5 fruit fly cellular contexts compared by ENCODE assay signal in genomic region chr3L:11210517-11210916, dm6.
TF ChIP-seq lines count a peak whose summit lies in the region.

TSS of gene Ube3a (minus strand) at chr3L:11210583.
TSS of gene CG7600 (plus strand) at chr3L:11210786.

TF ChIP-seq in whole organism, adult, 20 proteins besides CTCF, POLR2A, EP300 and RAD21 (continued from another document):
- TF ChIP-seq CG1620 (GFP tag; optimal IDR thresholded peaks at IDR 0.05; lab: Kevin White, UChicago) (peak; percentile 55), kay (GFP tag; lab: Kevin White, UChicago; ENCODE audit: borderline replicate concordance) (peak; percentile 99)

TF ChIP-seq in whole organism, embryonic, 481 proteins besides CTCF, POLR2A, EP300 and RAD21 (continued from another document and continues in another):
- TF ChIP-seq NfI (GFP tag; optimal IDR thresholded peaks at IDR 0.05; lab: Kevin White, UChicago) (peak; percentile 48), Oaz (GFP tag; IDR thresholded peaks at IDR 0.05; lab: Robert Waterston, UW) (no peak), jumu (GFP tag; optimal IDR thresholded peaks at IDR 0.05; lab: Kevin White, UChicago) (peak; percentile 26), org-1 (GFP tag; optimal IDR thresholded peaks at IDR 0.05; lab: Kevin White, UChicago) (no peak), ssp (GFP tag; IDR thresholded peaks at IDR 0.05; lab: Robert Waterston, UW) (peak; percentile 38; the same call in 1 of the 2 replicates), CG6272 (GFP tag; IDR thresholded peaks at IDR 0.05; lab: Robert Waterston, UW) (no peak), CG11723 (GFP tag; optimal IDR thresholded peaks at IDR 0.05; lab: Kevin White, UChicago) (no peak), CG11504 (tag; optimal IDR thresholded peaks at IDR 0.05; lab: Kevin White, UChicago) (peak; percentile 44), CG14050 (GFP tag; IDR thresholded peaks at IDR 0.05; lab: Robert Waterston, UW) (no peak), CG1233 (GFP tag; optimal IDR thresholded peaks at IDR 0.05; lab: Kevin White, UChicago) (no peak), CG14014 (GFP tag; IDR thresholded peaks at IDR 0.05; lab: Robert Waterston, UW) (no peak), pfk (GFP tag; optimal IDR thresholded peaks at IDR 0.05; lab: Kevin White, UChicago) (no peak), pho (GFP tag; optimal IDR thresholded peaks at IDR 0.05; lab: Kevin White, UChicago) (peak; percentile 70), HLHmδ (GFP tag; optimal IDR thresholded peaks at IDR 0.05; lab: Kevin White, UChicago) (no peak), CG4282 (GFP tag; optimal IDR thresholded peaks at IDR 0.05; lab: Kevin White, UChicago) (peak; percentile 23), CG34422 (GFP tag; IDR thresholded peaks at IDR 0.05; lab: Robert Waterston, UW) (no peak), ERR (GFP tag; optimal IDR thresholded peaks at IDR 0.05; lab: Kevin White, UChicago) (no peak), CG16815 (GFP tag; optimal IDR thresholded peaks at IDR 0.05; lab: Kevin White, UChicago) (no peak), ranshi (GFP tag; IDR thresholded peaks at IDR 0.05; lab: Robert Waterston, UW) (no peak), ro (GFP tag; IDR thresholded peaks at IDR 0.05; lab: Robert Waterston, UW) (no peak), Rfx (GFP tag; IDR thresholded peaks at IDR 0.05; lab: Robert Waterston, UW) (peak; percentile 70), CG14965 (GFP tag; optimal IDR thresholded peaks at IDR 0.05; lab: Kevin White, UChicago; ENCODE audit: borderline replicate concordance) (no peak), H2.0 (GFP tag; IDR thresholded peaks at IDR 0.05; lab: Robert Waterston, UW) (no peak), Hmr (GFP tag; optimal IDR thresholded peaks at IDR 0.05; lab: Kevin White, UChicago) (peak; percentile 67), nerfin-1 (tag; optimal IDR thresholded peaks at IDR 0.05; lab: Kevin White, UChicago) (no peak), lbe (GFP tag; optimal IDR thresholded peaks at IDR 0.05; lab: Kevin White, UChicago) (peak; percentile 81), Atf-2 (GFP tag; optimal IDR thresholded peaks at IDR 0.05; lab: Kevin White, UChicago) (peak; percentile 19), sima (GFP tag; optimal IDR thresholded peaks at IDR 0.05; lab: Kevin White, UChicago) (no peak), maf-S (GFP tag; optimal IDR thresholded peaks at IDR 0.05; lab: Kevin White, UChicago) (no peak), pum (GFP tag; optimal IDR thresholded peaks at IDR 0.05; lab: Kevin White, UChicago) (no peak), Lpt (GFP tag; optimal IDR thresholded peaks at IDR 0.05; lab: Kevin White, UChicago) (no peak), CG2712 (tag; optimal IDR thresholded peaks at IDR 0.05; lab: Kevin White, UChicago) (peak; percentile 66), CG9609 (GFP tag; optimal IDR thresholded peaks at IDR 0.05; lab: Kevin White, UChicago) (no peak), Six4 (GFP tag; optimal IDR thresholded peaks at IDR 0.05; lab: Kevin White, UChicago) (peak; percentile 22)

TF ChIP-seq in whole organism, prepupa, 60 proteins besides CTCF, POLR2A, EP300 and RAD21 (continued from another document):
- TF ChIP-seq ss (GFP tag; optimal IDR thresholded peaks at IDR 0.05; lab: Kevin White, UChicago): peak in 1 of 2 experiments; percentile 55
- TF ChIP-seq CG3032 (tag; optimal IDR thresholded peaks at IDR 0.05; lab: Kevin White, UChicago): peak; percentile 31
- peak; percentile 97 for TF ChIP-seq CG1621 (tag; optimal IDR thresholded peaks at IDR 0.05; lab: Kevin White, UChicago)
- TF ChIP-seq Ets96B (tag; optimal IDR thresholded peaks at IDR 0.05; lab: Kevin White, UChicago): peak; percentile 28
- TF ChIP-seq Smox (GFP tag; optimal IDR thresholded peaks at IDR 0.05; lab: Kevin White, UChicago): no peak
- peak; percentile 44 for TF ChIP-seq lz (GFP tag; optimal IDR thresholded peaks at IDR 0.05; lab: Kevin White, UChicago)
- peak; percentile 51 for TF ChIP-seq topi (GFP tag; optimal IDR thresholded peaks at IDR 0.05; lab: Kevin White, UChicago)
- TF ChIP-seq CG11762 (GFP tag; optimal IDR thresholded peaks at IDR 0.05; lab: Kevin White, UChicago; ENCODE audit: insufficient read depth): no peak
- no peak for TF ChIP-seq Sox15 (GFP tag; optimal IDR thresholded peaks at IDR 0.05; lab: Kevin White, UChicago)
- TF ChIP-seq CG8632 (GFP tag; optimal IDR thresholded peaks at IDR 0.05; lab: Kevin White, UChicago): no peak
- TF ChIP-seq Sox14 (GFP tag; optimal IDR thresholded peaks at IDR 0.05; lab: Kevin White, UChicago): peak; percentile 16
- TF ChIP-seq CG15336 (GFP tag; IDR thresholded peaks at IDR 0.05; lab: Robert Waterston, UW): peak; percentile 32; the same call in 1 of the 2 replicates
- peak; percentile 8 for TF ChIP-seq cyc (GFP tag; optimal IDR thresholded peaks at IDR 0.05; lab: Kevin White, UChicago)
- TF ChIP-seq Ets21C (GFP tag; optimal IDR thresholded peaks at IDR 0.05; lab: Kevin White, UChicago): no peak
- TF ChIP-seq CG6792 (GFP tag; optimal IDR thresholded peaks at IDR 0.05; lab: Kevin White, UChicago): no peak
- TF ChIP-seq acj6 (GFP tag; optimal IDR thresholded peaks at IDR 0.05; lab: Kevin White, UChicago): peak; percentile 11
- TF ChIP-seq spab (GFP tag; optimal IDR thresholded peaks at IDR 0.05; lab: Kevin White, UChicago): no peak
- TF ChIP-seq achi (GFP tag; optimal IDR thresholded peaks at IDR 0.05; lab: Kevin White, UChicago): no peak
- no peak for TF ChIP-seq vri (GFP tag; optimal IDR thresholded peaks at IDR 0.05; lab: Kevin White, UChicago)
TF ChIP-seq in whole organism, prepupa: peak in this region for 22.

TF ChIP-seq in whole organism, pupa, 21 proteins besides CTCF, POLR2A, EP300 and RAD21 (continued from another document):
- no peak for TF ChIP-seq CG34367 (tag; optimal IDR thresholded peaks at IDR 0.05; lab: Kevin White, UChicago)

TF ChIP-seq in whole organism, wandering third instar larva, 38 proteins besides CTCF, POLR2A, EP300 and RAD21 (continued from another document):
- TF ChIP-seq psq (GFP tag; optimal IDR thresholded peaks at IDR 0.05; lab: Kevin White, UChicago): no peak
TF ChIP-seq in whole organism, wandering third instar larva: peak in this region for 17.
